Fruit fly (Drosophila melanogaster) whole organism, embryonic: ENCODE measurements around the gene faf.

Experiments used
- ATbp ChIP-seq: fragments of 200-800 bp; sonication (Bioruptor generic); optimal IDR thresholded peaks from 2 replicates; lab custom pipeline; 2017; ENCODE audit warnings: missing biosample characterization, mild to moderate bottlenecking, missing genetic modification characterization, missing genetic modification reagents
- Antp ChIP-seq: fragments of 200-800 bp; sonication (Bioruptor generic); optimal IDR thresholded peaks from 3 replicates; lab custom pipeline; 2016; ENCODE audit warnings: missing biosample characterization, missing genetic modification characterization
- Atf3 ChIP-seq: fragments of 200-800 bp; sonication (Bioruptor generic); optimal IDR thresholded peaks from 3 replicates; lab custom pipeline; 2016; ENCODE audit warnings: missing biosample characterization, missing genetic modification characterization
- B-H1 ChIP-seq: fragments of 200-800 bp; sonication (Bioruptor generic); IDR thresholded peaks from 3 replicates; pipeline ENCODE4 v1.3.6; 2022; ENCODE audit warnings: missing biosample characterization, missing genetic modification characterization
- C15 ChIP-seq: fragments of 200-800 bp; sonication (Bioruptor generic); IDR thresholded peaks from 3 replicates; pipeline ENCODE4 v1.3.6; 2022; ENCODE audit warnings: missing biosample characterization, missing genetic modification characterization
- CG10959 ChIP-seq: fragments of 200-800 bp; sonication (Bioruptor generic); IDR thresholded peaks from 2 replicates; pipeline ENCODE4 v1.3.6; 2022; ENCODE audit warnings: missing biosample characterization, missing genetic modification characterization
- CG12236 ChIP-seq: fragments of 200-800 bp; sonication (Bioruptor generic); optimal IDR thresholded peaks from 2 replicates; lab custom pipeline; 2016; ENCODE audit warnings: missing biosample characterization, missing genetic modification characterization
- CG12942 ChIP-seq: fragments of 200-800 bp; sonication (Bioruptor generic); optimal IDR thresholded peaks from 3 replicates; lab custom pipeline; 2016; ENCODE audit warnings: missing biosample characterization, missing genetic modification characterization
- CG15073 ChIP-seq: fragments of 200-800 bp; sonication (Bioruptor generic); optimal IDR thresholded peaks from 2 replicates; lab custom pipeline; 2016; ENCODE audit warnings: missing biosample characterization, missing genetic modification characterization
- CG2889 ChIP-seq: fragments of 200-800 bp; sonication (Bioruptor generic); IDR thresholded peaks from 3 replicates; pipeline ENCODE4 v1.3.6; 2022; ENCODE audit warnings: missing biosample characterization, missing genetic modification characterization
- CG31224 ChIP-seq: fragments of 200-800 bp; sonication (Bioruptor generic); IDR thresholded peaks from 2 replicates; pipeline ENCODE4 v1.3.6; 2022; ENCODE audit warnings: missing biosample characterization, missing genetic modification characterization
- CG31365 ChIP-seq: fragments of 200-800 bp; sonication (Bioruptor generic); optimal IDR thresholded peaks from 2 replicates; lab custom pipeline; 2018; ENCODE audit warnings: missing biosample characterization, mild to moderate bottlenecking, missing genetic modification characterization
- CG32772 ChIP-seq: fragments of 200-800 bp; sonication (Bioruptor generic); IDR thresholded peaks from 2 replicates; pipeline ENCODE4 v1.3.6; 2022; ENCODE audit warnings: missing biosample characterization, missing genetic modification characterization
- CG33213 ChIP-seq: fragments of 200-800 bp; sonication (Bioruptor generic); optimal IDR thresholded peaks from 3 replicates; lab custom pipeline; 2016; ENCODE audit warnings: missing biosample characterization, missing genetic modification characterization
- CG3726 ChIP-seq: fragments of 200-800 bp; sonication (Bioruptor generic); IDR thresholded peaks from 3 replicates; pipeline ENCODE4, ENCODE4 v1.3.6; 2022; ENCODE audit warnings: missing biosample characterization, missing genetic modification characterization
- CG3847 ChIP-seq: fragments of 200-800 bp; sonication (Bioruptor generic); IDR thresholded peaks from 2 replicates; pipeline ENCODE4 v1.3.6; 2022; ENCODE audit warnings: missing biosample characterization, missing genetic modification characterization
- CG6765 ChIP-seq: fragments of 200-800 bp; sonication (Bioruptor generic); optimal IDR thresholded peaks from 3 replicates; lab custom pipeline; 2017; ENCODE audit warnings: missing biosample characterization, mild to moderate bottlenecking, missing genetic modification characterization
- CG7372 ChIP-seq: fragments of 200-800 bp; sonication (Bioruptor generic); IDR thresholded peaks from 2 replicates; pipeline ENCODE4 v1.3.6; 2022; ENCODE audit warnings: missing biosample characterization, missing genetic modification characterization
- CG7839 ChIP-seq: fragments of 200-800 bp; sonication (Bioruptor generic); optimal IDR thresholded peaks from 3 replicates; lab custom pipeline; 2018; ENCODE audit warnings: missing biosample characterization, mild to moderate bottlenecking, missing genetic modification characterization, moderate library complexity
- Camta ChIP-seq: fragments of 200-800 bp; sonication (Bioruptor generic); optimal IDR thresholded peaks from 2 replicates; lab custom pipeline; 2016; ENCODE audit warnings: missing biosample characterization, missing genetic modification characterization
- Dref ChIP-seq: fragments of 200-800 bp; sonication (Bioruptor generic); IDR thresholded peaks from 2 replicates; pipeline ENCODE4 v1.3.6; 2022; ENCODE audit warnings: missing biosample characterization, missing genetic modification characterization
- Elba2 ChIP-seq: fragments of 200-800 bp; sonication (Bioruptor generic); optimal IDR thresholded peaks from 3 replicates; lab custom pipeline; 2016; ENCODE audit warnings: missing biosample characterization, missing genetic modification characterization
- GATAe ChIP-seq: fragments of 200-800 bp; sonication (Bioruptor generic); conservative IDR thresholded peaks from 2 replicates; pipeline ENCODE4 v1.3.6; 2022; ENCODE audit warnings: missing biosample characterization, missing genetic modification characterization
- HHEX ChIP-seq: fragments of 200-800 bp; sonication (Bioruptor generic); optimal IDR thresholded peaks from 3 replicates; lab custom pipeline; 2017; ENCODE audit warnings: missing biosample characterization, mild to moderate bottlenecking, missing genetic modification characterization, missing genetic modification reagents
- Kr ChIP-seq: fragments of 200-800 bp; sonication (Bioruptor generic); optimal IDR thresholded peaks from 2 replicates; lab custom pipeline; 2017; ENCODE audit warnings: missing biosample characterization, mild to moderate bottlenecking, missing genetic modification characterization
- Ravus ChIP-seq: fragments of 200-800 bp; sonication (Bioruptor generic); IDR thresholded peaks from 2 replicates; pipeline ENCODE4 v1.3.6; 2022; ENCODE audit warnings: missing biosample characterization, missing genetic modification characterization
- Scr ChIP-seq: fragments of 200-800 bp; sonication (Bioruptor generic); IDR thresholded peaks from 2 replicates; pipeline ENCODE4 v1.3.6; 2022; ENCODE audit warnings: missing biosample characterization, missing genetic modification characterization; ENCODE audit not compliant: partially characterized antibody
- Ssrp ChIP-seq: fragments of 200-800 bp; sonication (Bioruptor generic); optimal IDR thresholded peaks from 2 replicates; lab custom pipeline; 2018; ENCODE audit warnings: missing biosample characterization, mild to moderate bottlenecking, missing genetic modification characterization, moderate library complexity
- Usf ChIP-seq: fragments of 200-800 bp; sonication (Bioruptor generic); optimal IDR thresholded peaks from 2 replicates; lab custom pipeline; 2017; ENCODE audit warnings: missing genotype, missing biosample characterization, missing genetic modification characterization
- bigmax ChIP-seq: fragments of 200-800 bp; sonication (Bioruptor generic); optimal IDR thresholded peaks from 2 replicates; lab custom pipeline; 2018; ENCODE audit warnings: missing biosample characterization, mild to moderate bottlenecking, missing genetic modification characterization
- bsh ChIP-seq, 2 experiments: fragments of 200-800 bp; sonication (Bioruptor generic); optimal IDR thresholded peaks; 2 replicates each; lab custom pipeline; 2017 to 2018; ENCODE audit warnings: mild to moderate bottlenecking in 2 of 2, missing biosample characterization in 2 of 2, missing genetic modification characterization in 2 of 2, moderate library complexity in 1 of 2
- corto ChIP-seq: fragments of 200-800 bp; sonication (Bioruptor generic); optimal IDR thresholded peaks from 2 replicates; lab custom pipeline; 2016; ENCODE audit warnings: missing biosample characterization, mild to moderate bottlenecking, missing genetic modification characterization, moderate library complexity
- dati ChIP-seq: fragments of 200-800 bp; sonication (Bioruptor generic); IDR thresholded peaks from 2 replicates; pipeline ENCODE4 v1.3.6; 2022; ENCODE audit warnings: missing biosample characterization, missing genetic modification characterization
- dm ChIP-seq: fragments of 200-800 bp; sonication (Bioruptor generic); optimal IDR thresholded peaks from 3 replicates; lab custom pipeline; 2016; ENCODE audit warnings: missing biosample characterization, missing genetic modification characterization
- dmrt11E ChIP-seq: fragments of 200-800 bp; sonication (Bioruptor generic); optimal IDR thresholded peaks from 3 replicates; lab custom pipeline; 2018; ENCODE audit warnings: missing biosample characterization, mild to moderate bottlenecking, missing genetic modification characterization, moderate library complexity
- exex ChIP-seq: fragments of 200-800 bp; sonication (Bioruptor generic); optimal IDR thresholded peaks from 4 replicates; lab custom pipeline; 2018; ENCODE audit warnings: missing biosample characterization, mild to moderate bottlenecking, missing genetic modification characterization, moderate library complexity
- gt ChIP-seq: fragments of 200-800 bp; sonication (Bioruptor generic); IDR thresholded peaks from 2 replicates; pipeline ENCODE4 v1.3.6; 2022; ENCODE audit warnings: missing biosample characterization, missing genetic modification characterization
- hkb ChIP-seq, 2 experiments: fragments of 200-800 bp in 1 of 2; fragments of >200 bp in 1 of 2; sonication (Bioruptor generic) in 1 of 2; IDR thresholded peaks in 1 of 2; optimal IDR thresholded peaks in 1 of 2; 2 replicates each; pipeline versions ENCODE4 v1.3.6 to Lab custom; 2017 to 2022; ENCODE audit warnings: missing biosample characterization in 1 of 2, missing genetic modification characterization in 1 of 2
- insv ChIP-seq, 2 experiments: fragments of 200-800 bp; sonication (Bioruptor generic); optimal IDR thresholded peaks; 3 replicates each; lab custom pipeline; 2016 to 2018; ENCODE audit warnings: missing biosample characterization in 2 of 2, missing genetic modification characterization in 2 of 2
- lmd ChIP-seq: fragments of 200-800 bp; sonication (Bioruptor generic); IDR thresholded peaks from 2 replicates; pipeline ENCODE4 v1.3.6; 2022; ENCODE audit warnings: missing biosample characterization, missing genetic modification characterization
- org-1 ChIP-seq: fragments of 200-800 bp; sonication (Bioruptor generic); optimal IDR thresholded peaks from 2 replicates; lab custom pipeline; 2017; ENCODE audit warnings: missing biosample characterization, missing genetic modification characterization
- pita ChIP-seq: fragments of 200-800 bp; sonication (Bioruptor generic); optimal IDR thresholded peaks from 2 replicates; lab custom pipeline; 2017; ENCODE audit warnings: missing biosample characterization, mild to moderate bottlenecking, missing genetic modification characterization
- pum ChIP-seq: fragments of 200-800 bp; sonication (Bioruptor generic); optimal IDR thresholded peaks from 2 replicates; lab custom pipeline; 2016; ENCODE audit warnings: missing biosample characterization, missing genetic modification characterization
- slbo ChIP-seq: fragments of 200-800 bp; sonication (Bioruptor generic); IDR thresholded peaks from 2 replicates; pipeline ENCODE4 v1.3.6; 2022; ENCODE audit warnings: missing biosample characterization, missing genetic modification characterization
- sob ChIP-seq: fragments of 200-800 bp; sonication (Bioruptor generic); IDR thresholded peaks from 2 replicates; pipeline ENCODE4 v1.3.6; 2022; ENCODE audit warnings: missing biosample characterization, missing genetic modification characterization
- tll ChIP-seq, 2 experiments: fragments of 200-800 bp in 1 of 2; fragments of >200 bp in 1 of 2; sonication (Bioruptor generic) in 1 of 2; optimal IDR thresholded peaks; 2 replicates each; lab custom pipeline; 2017 to 2019; ENCODE audit warnings: missing biosample characterization in 2 of 2, missing genetic modification characterization in 2 of 2, mild to moderate bottlenecking in 1 of 2, moderate library complexity in 1 of 2
- twi ChIP-seq: fragments of 200-800 bp; optimal IDR thresholded peaks from 2 replicates; lab custom pipeline; 2019; ENCODE audit warnings: missing biosample characterization, mild to moderate bottlenecking, missing genetic modification characterization, moderate library complexity
- zf30C ChIP-seq: fragments of 200-800 bp; sonication (Bioruptor generic); optimal IDR thresholded peaks from 3 replicates; lab custom pipeline; 2018; ENCODE audit warnings: missing biosample characterization, mild to moderate bottlenecking, missing genetic modification characterization

faf gene

DNA sequence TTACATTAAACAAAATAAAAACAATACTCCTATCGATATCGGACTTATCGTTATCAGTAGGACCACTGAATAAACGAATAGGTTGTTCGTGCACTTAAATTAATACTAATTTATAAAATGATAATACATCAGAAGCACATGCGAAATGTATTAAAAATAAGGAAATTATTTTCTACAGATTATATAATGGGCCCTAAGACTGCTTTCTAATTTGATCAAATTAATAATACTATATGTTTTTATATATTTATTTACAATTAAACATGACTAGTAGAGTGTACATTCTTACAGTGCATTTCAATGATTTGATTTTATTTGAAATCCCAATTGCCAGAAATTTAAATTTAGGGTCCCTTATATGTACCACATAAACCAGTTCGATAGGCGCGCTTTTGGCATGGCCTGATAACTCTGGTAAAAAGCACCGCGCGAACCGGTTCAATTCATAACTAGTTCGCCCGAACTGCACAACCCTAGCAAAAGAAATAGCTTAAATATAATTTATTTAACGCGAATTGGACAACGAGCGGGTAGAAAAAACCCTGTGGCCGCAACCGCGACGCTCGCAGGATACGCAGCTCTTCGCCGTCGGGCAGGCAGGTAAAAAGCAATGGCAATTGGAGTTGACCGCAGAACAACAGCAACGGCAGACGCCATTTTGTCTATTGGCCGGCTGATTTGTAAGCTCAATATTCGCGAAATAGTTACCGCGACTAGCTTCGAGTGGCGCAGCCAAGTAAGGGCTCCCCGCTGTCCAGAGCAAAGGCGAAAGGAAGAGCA lies at the start of gene faf, which contains the start of gene CG2126 (continued):
- TF ChIP-seq lmd (GFP tag; lab: Robert Waterston, UW) (peak; percentile 80), C15 (GFP tag; lab: Robert Waterston, UW) (0 out of 3 replicates have a peak, but pooled peaks have one; percentile 65), sob (GFP tag; lab: Robert Waterston, UW) (peak; percentile 64), Camta (GFP tag; lab: Kevin White, UChicago) (peak; percentile 23), ATbp (GFP tag; lab: Kevin White, UChicago) (no peak), Scr (peak; percentile 59), B-H1 (GFP tag; lab: Robert Waterston, UW) (peak; percentile 56; the same call in 2 of the 3 replicates), CG31365 (tag; lab: Kevin White, UChicago) (no peak), CG33213 (GFP tag; lab: Kevin White, UChicago) (peak; percentile 24), CG2889 (peak; percentile 56; the same call in 2 of the 3 replicates), Atf3 (GFP tag; lab: Kevin White, UChicago) (peak; percentile 3), Kr (GFP tag; lab: Kevin White, UChicago) (no peak), tll (GFP tag; optimal IDR thresholded peaks at IDR 0.05; lab: Kevin White, UChicago) (no peak), pita (GFP tag; lab: Kevin White, UChicago) (no peak), zf30C (peak; percentile 45), Dref (GFP tag; lab: Robert Waterston, UW) (peak; percentile 59), CG12236 (GFP tag; lab: Kevin White, UChicago) (no peak), CG7372 (peak; percentile 57; the same call in 1 of the 2 replicates), twi (tag; lab: Kevin White, UChicago) (peak; percentile 58), Usf (GFP tag; lab: Kevin White, UChicago) (peak; percentile 48), Ssrp (peak; percentile 80), CG12942 (GFP tag; lab: Kevin White, UChicago) (peak; percentile 83), org-1 (GFP tag; lab: Kevin White, UChicago) (peak; percentile 11), exex (peak; percentile 53), CG15073 (GFP tag; lab: Kevin White, UChicago) (peak; percentile 18), gt (GFP tag; lab: Robert Waterston, UW) (peak; percentile 31; the same call in 1 of the 2 replicates), dm (GFP tag; lab: Kevin White, UChicago) (peak; percentile 11), pum (GFP tag; lab: Kevin White, UChicago) (peak; percentile 41), CG31224 (GFP tag; lab: Robert Waterston, UW) (peak; percentile 51; the same call in 1 of the 2 replicates), slbo (peak; percentile 86), bigmax (no peak), Ravus (GFP tag; lab: Robert Waterston, UW) (peak; percentile 5; the same call in 1 of the 2 replicates), GATAe (0 out of 2 replicates have a peak, but pooled peaks have one; percentile 16), dati (GFP tag; lab: Robert Waterston, UW) (no peak), bsh (GFP tag; optimal IDR thresholded peaks at IDR 0.05; lab: Kevin White, UChicago) (peak; percentile 15 to 79), insv (GFP tag; optimal IDR thresholded peaks at IDR 0.05; lab: Kevin White, UChicago) (peak in 1 of 2 experiments; percentile 42), corto (GFP tag; lab: Kevin White, UChicago) (no peak), CG3726 (GFP tag; lab: Robert Waterston, UW) (peak; percentile 62; the same call in 1 of the 3 replicates), Antp (GFP tag; lab: Kevin White, UChicago) (peak; percentile 58), CG7839 (tag; lab: Kevin White, UChicago) (peak; percentile 83), CG6765 (GFP tag; lab: Kevin White, UChicago) (peak; percentile 13), CG10959 (GFP tag; lab: Robert Waterston, UW) (no peak), CG32772 (GFP tag; lab: Robert Waterston, UW) (peak; percentile 79), dmrt11E (tag; lab: Kevin White, UChicago) (peak; percentile 76), hkb (optimal IDR thresholded peaks at IDR 0.05; lab: Kevin White, UChicago) (no peak), hkb (GFP tag; IDR thresholded peaks at IDR 0.05; lab: Robert Waterston, UW) (peak; percentile 79), HHEX (GFP tag; lab: Kevin White, UChicago) (peak; percentile 69), CG3847 (GFP tag; lab: Robert Waterston, UW) (peak; percentile 71), Elba2 (GFP tag; lab: Kevin White, UChicago) (peak; percentile 65)
